Fruit fly (Drosophila melanogaster): ENCODE measurements around the gene Rad60.

Rad60 gene

dm6 chr3R:23280806-23281257, 29.6 kb upstream of the Rad60 start, which contains the start of the genes orb and Cdc16:
TSS of gene orb (minus strand) at chr3R:23280856.
TSS of gene Cdc16 (plus strand) at chr3R:23281201.
- TF ChIP-seq Pif1B (GFP tag; optimal IDR thresholded peaks at IDR 0.05) (peak; percentile 84), gl (tag; optimal IDR thresholded peaks at IDR 0.05) (peak; percentile 50), fd96Ca (GFP tag; IDR thresholded peaks at IDR 0.05) (peak; percentile 75), CG15710 (tag; optimal IDR thresholded peaks at IDR 0.05) (peak; percentile 88), CG34367 (tag; optimal IDR thresholded peaks at IDR 0.05) (peak; percentile 83), CG12605 (GFP tag; IDR thresholded peaks at IDR 0.05) (peak; percentile 90), CG13204 (GFP tag; optimal IDR thresholded peaks at IDR 0.05) (peak; percentile 41), CG8159 (tag; optimal IDR thresholded peaks at IDR 0.05) (peak; percentile 88), CG17806 (tag; optimal IDR thresholded peaks at IDR 0.05) (peak; percentile 90), D1 (tag; optimal IDR thresholded peaks at IDR 0.05) (no peak), Ets98B (GFP tag; IDR thresholded peaks at IDR 0.05) (peak; percentile 89), rn (GFP tag; IDR thresholded peaks at IDR 0.05) (peak; percentile 77), CG14655 (GFP tag; optimal IDR thresholded peaks at IDR 0.05) (peak; percentile 87), Snoo (tag; optimal IDR thresholded peaks at IDR 0.05) (peak; percentile 85), CG9948 (tag; optimal IDR thresholded peaks at IDR 0.05) (peak; percentile 85), CG8301 (tag; optimal IDR thresholded peaks at IDR 0.05) (peak; percentile 85), CG32121 (GFP tag; IDR thresholded peaks at IDR 0.05) (peak; percentile 93), EcR (GFP tag; optimal IDR thresholded peaks at IDR 0.05) (no peak), Pif1A (GFP tag; optimal IDR thresholded peaks at IDR 0.05) (peak; percentile 82), CG4496 (GFP tag; IDR thresholded peaks at IDR 0.05) (peak; percentile 92), CG10348 (GFP tag; IDR thresholded peaks at IDR 0.05) (no peak)

dm6 chr3R:23279834-23280233, 28.6 kb upstream of the Rad60 start:
- no peak for TF ChIP-seq CG32121 (GFP tag; IDR thresholded peaks at IDR 0.05)
- TF ChIP-seq CG14655 (GFP tag; optimal IDR thresholded peaks at IDR 0.05): no peak
- TF ChIP-seq CG9948 (tag; optimal IDR thresholded peaks at IDR 0.05): no peak
- TF ChIP-seq CG12605 (GFP tag; IDR thresholded peaks at IDR 0.05): no peak
- no peak for TF ChIP-seq fd96Ca (GFP tag; IDR thresholded peaks at IDR 0.05)
- no peak for TF ChIP-seq rn (GFP tag; IDR thresholded peaks at IDR 0.05)
- TF ChIP-seq CG13204 (GFP tag; optimal IDR thresholded peaks at IDR 0.05): no peak
- TF ChIP-seq EcR (GFP tag; optimal IDR thresholded peaks at IDR 0.05): no peak
- no peak for TF ChIP-seq CG10348 (GFP tag; IDR thresholded peaks at IDR 0.05)
- no peak for TF ChIP-seq CG4496 (GFP tag; IDR thresholded peaks at IDR 0.05)
- no peak for TF ChIP-seq Snoo (tag; optimal IDR thresholded peaks at IDR 0.05)
- no peak for TF ChIP-seq Pif1A (GFP tag; optimal IDR thresholded peaks at IDR 0.05)
- TF ChIP-seq CG8301 (tag; optimal IDR thresholded peaks at IDR 0.05): no peak
- no peak for TF ChIP-seq gl (tag; optimal IDR thresholded peaks at IDR 0.05)
- no peak for TF ChIP-seq CG8159 (tag; optimal IDR thresholded peaks at IDR 0.05)
- TF ChIP-seq CG15710 (tag; optimal IDR thresholded peaks at IDR 0.05): no peak
- no peak for TF ChIP-seq D1 (tag; optimal IDR thresholded peaks at IDR 0.05)
- TF ChIP-seq Ets98B (GFP tag; IDR thresholded peaks at IDR 0.05): no peak
- no peak for TF ChIP-seq CG34367 (tag; optimal IDR thresholded peaks at IDR 0.05)
- TF ChIP-seq Pif1B (GFP tag; optimal IDR thresholded peaks at IDR 0.05): no peak

dm6 chr3R:23278704-23279379, 27.6 kb upstream of the Rad60 start:
- TF ChIP-seq CG12605 (GFP tag; IDR thresholded peaks at IDR 0.05) (peak; percentile 66), D1 (tag; optimal IDR thresholded peaks at IDR 0.05) (no peak), CG4496 (GFP tag; IDR thresholded peaks at IDR 0.05) (peak; percentile 70), CG8159 (tag; optimal IDR thresholded peaks at IDR 0.05) (peak; percentile 5), CG14655 (GFP tag; optimal IDR thresholded peaks at IDR 0.05) (no peak), CG13204 (GFP tag; optimal IDR thresholded peaks at IDR 0.05) (peak; percentile 73), Pif1A (GFP tag; optimal IDR thresholded peaks at IDR 0.05) (no peak)

- no peak for TF ChIP-seq Ets98B (GFP tag; IDR thresholded peaks at IDR 0.05)
- TF ChIP-seq CG8159 (tag; optimal IDR thresholded peaks at IDR 0.05): no peak
- TF ChIP-seq CG14655 (GFP tag; optimal IDR thresholded peaks at IDR 0.05): no peak
- no peak for TF ChIP-seq D1 (tag; optimal IDR thresholded peaks at IDR 0.05)
- no peak for TF ChIP-seq rn (GFP tag; IDR thresholded peaks at IDR 0.05)
- TF ChIP-seq CG8301 (tag; optimal IDR thresholded peaks at IDR 0.05): no peak
- no peak for TF ChIP-seq fd96Ca (GFP tag; IDR thresholded peaks at IDR 0.05)
- no peak for TF ChIP-seq CG9948 (tag; optimal IDR thresholded peaks at IDR 0.05)
- no peak for TF ChIP-seq CG15710 (tag; optimal IDR thresholded peaks at IDR 0.05)
These were observed 9.3 kb upstream of the Rad60 start for dm6 chr3R:23260569-23260968.

dm6 chr3R:23258524-23258923, 7.2 kb upstream of the Rad60 start:
- TF ChIP-seq CG8159 (tag; optimal IDR thresholded peaks at IDR 0.05): no peak

- TF ChIP-seq Snoo (tag; optimal IDR thresholded peaks at IDR 0.05) (peak; percentile 77), rn (GFP tag; IDR thresholded peaks at IDR 0.05) (peak; percentile 50; the same call in 1 of the 2 replicates), D1 (tag; optimal IDR thresholded peaks at IDR 0.05) (peak; percentile 41), CG15710 (tag; optimal IDR thresholded peaks at IDR 0.05) (peak; percentile 86), CG34367 (tag; optimal IDR thresholded peaks at IDR 0.05) (peak; percentile 69), CG32121 (GFP tag; IDR thresholded peaks at IDR 0.05) (peak; percentile 79), Pif1B (GFP tag; optimal IDR thresholded peaks at IDR 0.05) (peak; percentile 59), CG4496 (GFP tag; IDR thresholded peaks at IDR 0.05) (peak; percentile 55; the same call in 1 of the 3 replicates), Ets98B (GFP tag; IDR thresholded peaks at IDR 0.05) (peak; percentile 78), gl (tag; optimal IDR thresholded peaks at IDR 0.05) (no peak), Pif1A (GFP tag; optimal IDR thresholded peaks at IDR 0.05) (no peak), CG17806 (tag; optimal IDR thresholded peaks at IDR 0.05) (peak; percentile 63), CG14655 (GFP tag; optimal IDR thresholded peaks at IDR 0.05) (peak; percentile 79), CG13204 (GFP tag; optimal IDR thresholded peaks at IDR 0.05) (no peak), CG8301 (tag; optimal IDR thresholded peaks at IDR 0.05) (peak; percentile 32), CG8159 (tag; optimal IDR thresholded peaks at IDR 0.05) (peak; percentile 77), CG10348 (GFP tag; IDR thresholded peaks at IDR 0.05) (no peak), CG9948 (tag; optimal IDR thresholded peaks at IDR 0.05) (peak; percentile 59)
These were observed 6.7 kb upstream of the Rad60 start, which contains the start of the genes wda and Pex11c for dm6 chr3R:23257986-23258427. TSS of gene wda (minus strand) at chr3R:23258087. TSS of gene Pex11c (plus strand) at chr3R:23258365.
